Worm (Caenorhabditis elegans) whole organism, L4 larva: Measurements from ENCODE around the gene oig-8.

Source experiments
- D1046.2 ChIP-seq: fragments of 200-800 bp; sonication (Bioruptor generic); IDR thresholded peaks from 2 replicates; pipeline ENCODE4 v1.3.6; 2022; ENCODE audit warnings: missing genetic modification characterization, missing compliant biosample characterization
- F26F4.8 ChIP-seq: fragments of 200-800 bp; sonication (Bioruptor generic); conservative IDR thresholded peaks from 2 replicates; pipeline ENCODE4 v1.3.6; 2022; ENCODE audit warnings: missing genetic modification characterization, missing compliant biosample characterization
- F49E8.2 ChIP-seq: sonication (generic microtip); optimal IDR thresholded peaks from 2 replicates; lab custom pipeline; 2016; ENCODE audit warnings: missing compliant biosample characterization, mild to moderate bottlenecking, missing genetic modification characterization, borderline replicate concordance
- T26A8.4 ChIP-seq: fragments of 200-800 bp; sonication (Bioruptor generic); IDR thresholded peaks from 2 replicates; pipeline ENCODE4 v1.3.6; 2022; ENCODE audit warnings: missing genetic modification characterization, missing compliant biosample characterization
- Y105C5A.15 ChIP-seq: fragments of 200-800 bp; sonication (Bioruptor generic); IDR thresholded peaks from 2 replicates; pipeline ENCODE4 v1.3.6; 2022; ENCODE audit warnings: missing genetic modification characterization, missing compliant biosample characterization
- Y75B8A.6 ChIP-seq: fragments of 200-800 bp; sonication (Bioruptor generic); IDR thresholded peaks from 2 replicates; pipeline ENCODE4 v1.3.6; 2022; ENCODE audit warnings: missing genetic modification reagents, missing genetic modification characterization, missing compliant biosample characterization
- aha-1 ChIP-seq: fragments of 150-350 bp; peaks from one replicate; lab custom pipeline; 2014; ENCODE audit warnings: missing biosample characterization, missing genetic modification characterization
- aly-2 ChIP-seq: sonication (generic microtip); optimal IDR thresholded peaks from 2 replicates; lab custom pipeline; 2018; ENCODE audit warnings: missing biosample characterization, missing genetic modification characterization
- ama-1 ChIP-seq: fragments of 150-350 bp; optimal IDR thresholded peaks from 2 replicates; lab custom pipeline; 2014; ENCODE audit warnings: inconsistent platforms, mixed read lengths
- ceh-20 ChIP-seq: fragments of 200-800 bp; sonication (Bioruptor generic); IDR thresholded peaks from 2 replicates; pipeline ENCODE4 v1.3.6; 2022; ENCODE audit warnings: missing genetic modification reagents, missing genetic modification characterization, missing compliant biosample characterization
- ceh-28 ChIP-seq: fragments of 150-350 bp; optimal IDR thresholded peaks from 2 replicates; lab custom pipeline; 2014; ENCODE audit warnings: missing biosample characterization, missing genetic modification reagents, missing genetic modification characterization
- ceh-32 ChIP-seq: sonication (generic microtip); optimal IDR thresholded peaks from 2 replicates; lab custom pipeline; 2016; ENCODE audit warnings: mild to moderate bottlenecking, missing genetic modification characterization, missing compliant biosample characterization; ENCODE audit not compliant: poor library complexity
- ceh-44 ChIP-seq: fragments of 200-800 bp; sonication (Bioruptor generic); IDR thresholded peaks from 2 replicates; pipeline ENCODE4 v1.3.6; 2022; ENCODE audit warnings: missing genetic modification reagents, missing genetic modification characterization, missing compliant biosample characterization
- ceh-62 ChIP-seq: sonication (generic microtip); optimal IDR thresholded peaks from 2 replicates; lab custom pipeline; 2017; ENCODE audit warnings: missing biosample characterization, missing genetic modification characterization
- daf-12 ChIP-seq: fragments of 150-350 bp; optimal IDR thresholded peaks from 2 replicates; lab custom pipeline; 2014; ENCODE audit warnings: missing biosample characterization, missing genetic modification reagents, missing genetic modification characterization
- daf-8 ChIP-seq: fragments of 200-800 bp; sonication (Bioruptor generic); IDR thresholded peaks from 2 replicates; pipeline ENCODE4 v1.3.6; 2022; ENCODE audit warnings: missing genetic modification characterization, missing compliant biosample characterization
- dmd-6 ChIP-seq: fragments of 200-800 bp; sonication (Bioruptor generic); IDR thresholded peaks from 2 replicates; pipeline ENCODE4 v1.3.6; 2022; ENCODE audit warnings: missing genetic modification reagents, missing genetic modification characterization, missing compliant biosample characterization
- dpl-1 ChIP-seq: fragments of 150-350 bp; optimal IDR thresholded peaks from 2 replicates; lab custom pipeline; 2014; ENCODE audit warnings: missing biosample characterization, missing genetic modification reagents, missing genetic modification characterization
- duxl-1 ChIP-seq: sonication (generic microtip); optimal IDR thresholded peaks from 2 replicates; lab custom pipeline; 2016; ENCODE audit warnings: mild to moderate bottlenecking, missing genetic modification characterization, moderate library complexity, missing compliant biosample characterization; ENCODE audit not compliant: poor library complexity
- dve-1 ChIP-seq: sonication (generic microtip); optimal IDR thresholded peaks from 2 replicates; lab custom pipeline; 2017; ENCODE audit warnings: antibody characterized with exemption, mild to moderate bottlenecking, missing genetic modification characterization, missing compliant biosample characterization; ENCODE audit not compliant: insufficient read depth
- egl-27 ChIP-seq: sonication (generic microtip); optimal IDR thresholded peaks from 3 replicates; lab custom pipeline; 2017; ENCODE audit warnings: missing biosample characterization, missing genetic modification reagents, missing genetic modification characterization
- fos-1 ChIP-seq: fragments of 150-350 bp; optimal IDR thresholded peaks from 2 replicates; lab custom pipeline; 2014; ENCODE audit warnings: missing biosample characterization, missing genetic modification characterization
- gei-8 ChIP-seq: fragments of 200-800 bp; sonication (Bioruptor generic); optimal IDR thresholded peaks from 2 replicates; lab custom pipeline; 2018; ENCODE audit warnings: mild to moderate bottlenecking, missing genetic modification characterization, missing compliant biosample characterization
- hlh-30 ChIP-seq: sonication (generic microtip); optimal IDR thresholded peaks from 2 replicates; lab custom pipeline; 2017; ENCODE audit warnings: antibody characterized with exemption, mild to moderate bottlenecking, missing genetic modification characterization, missing compliant biosample characterization; ENCODE audit not compliant: insufficient read depth
- jun-1 ChIP-seq: fragments of 150-350 bp; optimal IDR thresholded peaks from 2 replicates; lab custom pipeline; 2014; ENCODE audit warnings: missing biosample characterization, missing genetic modification reagents, missing genetic modification characterization
- lin-1 ChIP-seq: fragments of 200-800 bp; sonication (Bioruptor generic); IDR thresholded peaks from 2 replicates; pipeline ENCODE4 v1.3.6; 2022; ENCODE audit warnings: missing genetic modification reagents, missing genetic modification characterization, missing compliant biosample characterization
- lin-15B ChIP-seq: fragments of 150-350 bp; sonication (generic microtip); optimal IDR thresholded peaks from 3 replicates; lab custom pipeline; 2014; ENCODE audit warnings: missing biosample characterization, missing genetic modification characterization
- lin-29 ChIP-seq: fragments of 200-800 bp; sonication (Bioruptor generic); IDR thresholded peaks from 2 replicates; pipeline ENCODE4 v1.3.6; 2022; ENCODE audit warnings: missing genetic modification reagents, missing genetic modification characterization, missing compliant biosample characterization
- lin-38 ChIP-seq: fragments of 200-800 bp; sonication (Bioruptor generic); IDR thresholded peaks from 2 replicates; pipeline ENCODE4 v1.3.6; 2022; ENCODE audit warnings: missing genetic modification reagents, missing genetic modification characterization, missing compliant biosample characterization
- madf-5 ChIP-seq, 2 experiments: fragments of 200-800 bp; sonication (Bioruptor generic); IDR thresholded peaks; 2 replicates each; pipeline ENCODE4 v1.3.6; 2022; ENCODE audit warnings: missing compliant biosample characterization in 2 of 2, missing genetic modification characterization in 2 of 2
- mdl-1 ChIP-seq, 2 experiments: fragments of 150-350 bp in 1 of 2; sonication (generic microtip) in 1 of 2; optimal IDR thresholded peaks; 2 replicates each; lab custom pipeline; 2014 to 2017; ENCODE audit warnings: missing biosample characterization in 2 of 2, missing genetic modification characterization in 2 of 2
- mes-2 ChIP-seq: sonication (generic microtip); optimal IDR thresholded peaks from 2 replicates; lab custom pipeline; 2016; ENCODE audit warnings: missing genotype, mild to moderate bottlenecking, missing genetic modification characterization, missing compliant biosample characterization; ENCODE audit not compliant: poor library complexity, severe bottlenecking
- mxl-2 ChIP-seq: fragments of 200-800 bp; sonication (Bioruptor generic); conservative IDR thresholded peaks from 2 replicates; pipeline ENCODE4 v1.3.6; 2022; ENCODE audit warnings: missing genetic modification reagents, missing genetic modification characterization, missing compliant biosample characterization
- nhr-25 ChIP-seq: sonication (generic microtip); optimal IDR thresholded peaks from 2 replicates; lab custom pipeline; 2017; ENCODE audit warnings: missing genetic modification characterization, mild to moderate bottlenecking, missing compliant biosample characterization, antibody characterized with exemption, moderate library complexity, borderline replicate concordance; ENCODE audit not compliant: insufficient read depth
- nhr-28 ChIP-seq: fragments of 150-350 bp; optimal IDR thresholded peaks from 2 replicates; lab custom pipeline; 2014; ENCODE audit warnings: missing biosample characterization, missing genetic modification characterization
- nhr-41 ChIP-seq: fragments of 200-800 bp; sonication (Bioruptor generic); IDR thresholded peaks from 2 replicates; pipeline ENCODE4 v1.3.6; 2022; ENCODE audit warnings: missing genetic modification reagents, missing genetic modification characterization, missing compliant biosample characterization
- pqm-1 ChIP-seq: sonication (generic microtip); optimal IDR thresholded peaks from 2 replicates; lab custom pipeline; 2017; ENCODE audit warnings: missing biosample characterization, missing genetic modification characterization
- rbr-2 ChIP-seq: sonication (generic microtip); optimal IDR thresholded peaks from 2 replicates; lab custom pipeline; 2016; ENCODE audit warnings: missing genotype, missing genetic modification characterization, missing compliant biosample characterization
- set-16 ChIP-seq: fragments of 200-800 bp; sonication (Bioruptor generic); IDR thresholded peaks from 2 replicates; pipeline ENCODE4 v1.3.6; 2022; ENCODE audit warnings: missing genetic modification reagents, missing genetic modification characterization, missing compliant biosample characterization
- skn-1 ChIP-seq: fragments of 150-350 bp; optimal IDR thresholded peaks from 2 replicates; lab custom pipeline; 2014; ENCODE audit warnings: missing biosample characterization, missing genetic modification characterization
- unc-130 ChIP-seq: sonication (generic microtip); optimal IDR thresholded peaks from 2 replicates; lab custom pipeline; 2016; ENCODE audit warnings: missing genetic modification reagents, missing genetic modification characterization, missing compliant biosample characterization
- zag-1 ChIP-seq: fragments of 150-350 bp; optimal IDR thresholded peaks from 2 replicates; lab custom pipeline; 2014; ENCODE audit warnings: missing biosample characterization, missing genetic modification characterization
- zfp-3 ChIP-seq: fragments of 200-800 bp; sonication (Bioruptor generic); conservative IDR thresholded peaks from 2 replicates; pipeline ENCODE4 v1.3.6; 2022; ENCODE audit warnings: missing genetic modification reagents, missing genetic modification characterization, missing compliant biosample characterization
- zip-11 ChIP-seq: fragments of 200-800 bp; sonication (Bioruptor generic); IDR thresholded peaks from 2 replicates; pipeline ENCODE4 v1.3.6; 2022; ENCODE audit warnings: missing genetic modification characterization, missing compliant biosample characterization
- zip-2 ChIP-seq: fragments of 150-350 bp; optimal IDR thresholded peaks from 2 replicates; lab custom pipeline; 2014; ENCODE audit warnings: missing biosample characterization, missing genetic modification characterization

Gene oig-8

DNA sequence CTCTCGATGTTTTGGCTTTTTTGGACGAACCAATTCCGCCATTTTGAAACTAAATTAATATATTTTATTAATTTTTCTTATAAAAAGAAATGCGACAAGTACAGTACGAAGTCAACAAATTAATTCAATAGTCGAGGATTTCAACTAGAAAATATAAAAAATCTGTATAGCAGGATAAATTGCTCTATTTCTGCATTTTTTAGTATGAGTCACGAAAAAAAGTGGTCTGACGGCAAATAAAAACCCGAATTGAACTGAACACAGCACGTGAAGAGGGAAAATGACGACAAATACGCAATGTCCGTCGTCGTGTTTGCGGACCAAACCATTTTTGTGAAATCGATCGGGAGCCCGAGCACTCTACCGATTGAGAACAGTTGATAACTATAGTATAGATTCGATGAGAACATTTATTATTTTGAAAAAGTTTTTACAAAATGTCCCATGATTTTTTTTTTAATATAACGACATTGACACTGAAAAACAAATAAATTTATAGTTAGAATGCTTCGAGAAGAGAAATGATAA is 39.5 kb downstream of the oig-8 start, which contains the start of gene epg-5 (continued):
- TF ChIP-seq skn-1 (tag; lab: Kevin White, UChicago) (no peak), unc-130 (GFP tag; lab: Kevin White, UChicago) (no peak), rbr-2 (tag; lab: Kevin White, UChicago) (no peak), mxl-2 (GFP tag; lab: Robert Waterston, UW) (no peak), T26A8.4 (GFP tag; lab: Robert Waterston, UW) (no peak), dve-1 (tag; lab: Kevin White, UChicago) (peak; percentile 15), ceh-32 (tag; lab: Kevin White, UChicago) (no peak), ceh-44 (no peak), F26F4.8 (GFP tag; lab: Robert Waterston, UW) (no peak), zfp-3 (GFP tag; lab: Robert Waterston, UW) (no peak), daf-12 (tag; lab: Kevin White, UChicago) (no peak), hlh-30 (tag; lab: Kevin White, UChicago) (peak; percentile 83), jun-1 (tag; lab: Kevin White, UChicago) (no peak), egl-27 (no peak), lin-29 (no peak), pqm-1 (tag; lab: Kevin White, UChicago) (no peak), fos-1 (tag; lab: Kevin White, UChicago) (no peak), F49E8.2 (tag; lab: Kevin White, UChicago) (no peak), Y105C5A.15 (GFP tag; lab: Robert Waterston, UW) (no peak), lin-15B (no peak), ama-1 (lab: Kevin White, UChicago) (no peak), nhr-25 (tag; lab: Kevin White, UChicago) (no peak), zag-1 (tag; lab: Kevin White, UChicago) (no peak), mes-2 (tag; lab: Kevin White, UChicago) (peak; percentile 46), ceh-28 (tag; lab: Kevin White, UChicago) (no peak), aly-2 (tag; lab: Kevin White, UChicago) (no peak), zip-2 (no peak), ceh-62 (tag; lab: Kevin White, UChicago) (no peak), lin-38 (GFP tag; lab: Robert Waterston, UW) (no peak), nhr-41 (GFP tag; lab: Robert Waterston, UW) (no peak), gei-8 (GFP tag; lab: Kevin White, UChicago) (no peak), lin-1 (no peak), ceh-20 (GFP tag; lab: Robert Waterston, UW) (no peak), madf-5 (GFP tag; IDR thresholded peaks at IDR 0.05; lab: Robert Waterston, UW) (no peak), zip-11 (GFP tag; lab: Robert Waterston, UW) (no peak), aha-1 (tag; lab: Kevin White, UChicago) (peak; percentile 62), nhr-28 (tag; lab: Kevin White, UChicago) (peak; percentile 32), mdl-1 (tag; optimal IDR thresholded peaks at IDR 0.05; lab: Kevin White, UChicago) (peak in 1 of 2 experiments; percentile 53), D1046.2 (GFP tag; lab: Robert Waterston, UW) (no peak), set-16 (GFP tag; lab: Robert Waterston, UW) (no peak), Y75B8A.6 (no peak), daf-8 (GFP tag; lab: Robert Waterston, UW) (no peak), dpl-1 (GFP tag; lab: Kevin White, UChicago) (peak; percentile 6), duxl-1 (tag; lab: Kevin White, UChicago) (no peak), dmd-6 (GFP tag; lab: Robert Waterston, UW) (no peak)
